Worm (Caenorhabditis elegans) whole organism, L1 larva: ENCODE data around the gene clp-9.

ENCODE experiments used
- C34B4.2 ChIP-seq: sonication (generic microtip); optimal IDR thresholded peaks from 2 replicates; lab custom pipeline; 2017; ENCODE audit warnings: mild to moderate bottlenecking, missing genetic modification characterization, missing compliant biosample characterization
- hlh-4 ChIP-seq: sonication (generic microtip); optimal IDR thresholded peaks from 2 replicates; lab custom pipeline; 2016; ENCODE audit warnings: mild to moderate bottlenecking, missing genetic modification characterization, missing compliant biosample characterization
- lin-13 ChIP-seq: fragments of 150-350 bp; optimal IDR thresholded peaks from 2 replicates; lab custom pipeline; 2014; ENCODE audit warnings: missing biosample characterization, missing genetic modification reagents, missing genetic modification characterization
- lin-15B ChIP-seq: fragments of 150-350 bp; sonication (generic microtip); optimal IDR thresholded peaks from 3 replicates; lab custom pipeline; 2014; ENCODE audit warnings: missing biosample characterization, missing genetic modification characterization
- lir-3 ChIP-seq: sonication (generic microtip); optimal IDR thresholded peaks from 2 replicates; lab custom pipeline; 2016; ENCODE audit warnings: mild to moderate bottlenecking, missing genetic modification characterization, moderate library complexity, missing compliant biosample characterization; ENCODE audit not compliant: poor library complexity
- lsy-2 ChIP-seq, 2 experiments: fragments of 150-350 bp; optimal IDR thresholded peaks; 2 replicates each; lab custom pipeline; 2014; ENCODE audit warnings: missing biosample characterization in 2 of 2, missing genetic modification characterization in 2 of 2
- mep-1 ChIP-seq: fragments of 150-350 bp; optimal IDR thresholded peaks from 2 replicates; lab custom pipeline; 2014; ENCODE audit warnings: missing biosample characterization, missing genetic modification characterization
- nhr-11 ChIP-seq: fragments of 150-350 bp; optimal IDR thresholded peaks from 2 replicates; lab custom pipeline; 2014; ENCODE audit warnings: missing biosample characterization, missing genetic modification characterization
- nhr-76 ChIP-seq: sonication (generic microtip); optimal IDR thresholded peaks from 2 replicates; lab custom pipeline; 2017; ENCODE audit warnings: missing biosample characterization, missing genetic modification characterization
- pag-3 ChIP-seq: sonication (generic microtip); optimal IDR thresholded peaks from 2 replicates; lab custom pipeline; 2017; ENCODE audit warnings: missing genetic modification characterization, mild to moderate bottlenecking, missing compliant biosample characterization, antibody characterized with exemption, borderline replicate concordance; ENCODE audit not compliant: insufficient read depth
- tbx-2 ChIP-seq: sonication (generic microtip); optimal IDR thresholded peaks from 2 replicates; lab custom pipeline; 2016; ENCODE audit warnings: missing genetic modification characterization, missing compliant biosample characterization
- unc-62 ChIP-seq: fragments of 150-350 bp; optimal IDR thresholded peaks from 2 replicates; lab custom pipeline; 2014; ENCODE audit warnings: missing biosample characterization, missing genetic modification reagents, missing genetic modification characterization
- zag-1 ChIP-seq: fragments of 150-350 bp; optimal IDR thresholded peaks from 2 replicates; lab custom pipeline; 2014; ENCODE audit warnings: missing biosample characterization, missing genetic modification characterization

- TF ChIP-seq lsy-2 (tag; optimal IDR thresholded peaks at IDR 0.05; lab: Kevin White, UChicago) (no peak), C34B4.2 (tag; lab: Kevin White, UChicago) (no peak), lin-15B (tag; lab: Kevin White, UChicago) (no peak), pag-3 (tag; lab: Kevin White, UChicago) (no peak), zag-1 (tag; lab: Kevin White, UChicago) (no peak), tbx-2 (tag; lab: Kevin White, UChicago) (no peak), hlh-4 (tag; lab: Kevin White, UChicago) (no peak), nhr-76 (tag; lab: Kevin White, UChicago) (no peak), nhr-11 (tag; lab: Kevin White, UChicago) (no peak), lin-13 (GFP tag; lab: Kevin White, UChicago) (no peak), unc-62 (no peak), mep-1 (no peak), lir-3 (tag; lab: Kevin White, UChicago) (no peak)
Observed at ce11 chrV:9927954-9928353, 42.2 kb upstream of the clp-9 start.
